Worm (Caenorhabditis elegans): Measurements from ENCODE around the gene Y61A9LA.3.

ce11 chrV:4575458-4575857, 4.5 kb downstream of the Y61A9LA.3 start:
- TF ChIP-seq ets-7 (tag; optimal IDR thresholded peaks at IDR 0.05) (no peak), ama-1 (optimal IDR thresholded peaks at IDR 0.05) (no peak), F13C5.2 (tag; optimal IDR thresholded peaks at IDR 0.05) (no peak), aly-1 (tag; optimal IDR thresholded peaks at IDR 0.05) (no peak), tbx-37 (GFP tag; conservative IDR thresholded peaks at IDR 0.05) (no peak), flt-1 (GFP tag; IDR thresholded peaks at IDR 0.05) (no peak), hmbx-1 (tag; optimal IDR thresholded peaks at IDR 0.05) (no peak), tbx-11 (GFP tag; IDR thresholded peaks at IDR 0.05) (no peak), hmg-4 (GFP tag; optimal IDR thresholded peaks at IDR 0.05) (no peak), scrt-1 (GFP tag; IDR thresholded peaks at IDR 0.05) (no peak), hnd-1 (tag; optimal IDR thresholded peaks at IDR 0.05) (no peak)
